Fruit fly (Drosophila melanogaster) whole organism, prepupa: Measurements from ENCODE around the gene CG16820.

Source experiments
- CG10631 ChIP-seq: fragments of 200-800 bp; sonication (Bioruptor generic); optimal IDR thresholded peaks from 2 replicates; lab custom pipeline; 2016; ENCODE audit warnings: missing biosample characterization, missing genetic modification characterization
- CG11294 ChIP-seq: fragments of 200-800 bp; sonication (Bioruptor generic); IDR thresholded peaks from 2 replicates; pipeline ENCODE4 v1.3.6; 2022; ENCODE audit warnings: missing biosample characterization, missing genetic modification characterization
- CG6854 ChIP-seq: fragments of 200-800 bp; sonication (Bioruptor generic); optimal IDR thresholded peaks from 2 replicates; lab custom pipeline; 2017; ENCODE audit warnings: missing biosample characterization, mild to moderate bottlenecking, missing genetic modification characterization
- Eip75B ChIP-seq: fragments of 200-800 bp; sonication (Bioruptor generic); optimal IDR thresholded peaks from 3 replicates; lab custom pipeline; 2016; ENCODE audit warnings: missing biosample characterization, missing genetic modification characterization
- Hr39 ChIP-seq: fragments of 200-800 bp; sonication (Bioruptor generic); optimal IDR thresholded peaks from 2 replicates; lab custom pipeline; 2016; ENCODE audit warnings: missing biosample characterization, missing genetic modification characterization
- esn ChIP-seq: fragments of 200-800 bp; sonication (Bioruptor generic); optimal IDR thresholded peaks from 2 replicates; lab custom pipeline; 2016; ENCODE audit warnings: missing biosample characterization, mild to moderate bottlenecking, missing genetic modification characterization, moderate library complexity
- fd59A ChIP-seq: fragments of 200-800 bp; sonication (Bioruptor generic); optimal IDR thresholded peaks from 2 replicates; lab custom pipeline; 2017; ENCODE audit warnings: missing biosample characterization, mild to moderate bottlenecking, missing genetic modification characterization, missing genetic modification reagents
- salr ChIP-seq, 2 experiments: fragments of 200-800 bp; sonication (Bioruptor generic); optimal IDR thresholded peaks; 3 replicates each; lab custom pipeline; 2016 to 2018; ENCODE audit warnings: missing biosample characterization in 2 of 2, missing genetic modification characterization in 2 of 2, mild to moderate bottlenecking in 1 of 2
- svp ChIP-seq: fragments of 200-800 bp; sonication (Bioruptor generic); peaks from one replicate; lab custom pipeline; 2016; ENCODE audit warnings: missing biosample characterization, missing genetic modification characterization

dm6 chr2L:13219281-13220092 lies 26.5 kb upstream of the CG16820 start, which contains the start of the genes CG9426 and mRF1:
- no peak for TF ChIP-seq Eip75B (GFP tag; lab: Kevin White, UChicago)
- TF ChIP-seq CG6854 (GFP tag; lab: Kevin White, UChicago) = no peak
- no peak for TF ChIP-seq fd59A (GFP tag; lab: Kevin White, UChicago)
- TF ChIP-seq Hr39 (GFP tag; lab: Kevin White, UChicago) = no peak
- peak; percentile 47 for TF ChIP-seq esn
- no peak for TF ChIP-seq CG11294
- no peak for TF ChIP-seq salr (GFP tag; optimal IDR thresholded peaks at IDR 0.05; lab: Kevin White, UChicago)
- no peak for TF ChIP-seq CG10631 (GFP tag; lab: Kevin White, UChicago)
- TF ChIP-seq svp = peak; percentile 80
